Fruit fly (Drosophila melanogaster) whole organism, embryonic: ENCODE measurements around the gene CG12096.

ENCODE experiments used
- CG10979 ChIP-seq: fragments of 200-800 bp; sonication (Bioruptor generic); optimal IDR thresholded peaks from 2 replicates; lab custom pipeline; 2018; ENCODE audit warnings: missing biosample characterization, mild to moderate bottlenecking, missing genetic modification characterization, moderate library complexity
- CG18599 ChIP-seq: fragments of 200-800 bp; sonication (Bioruptor generic); optimal IDR thresholded peaks from 3 replicates; lab custom pipeline; 2017; ENCODE audit warnings: missing biosample characterization, missing genetic modification characterization, mild to moderate bottlenecking, moderate library complexity, missing genetic modification reagents
- CG2129 ChIP-seq: fragments of 200-800 bp; sonication (Bioruptor generic); IDR thresholded peaks from 2 replicates; pipeline ENCODE4 v1.3.6; 2022; ENCODE audit warnings: missing biosample characterization, missing genetic modification characterization; ENCODE audit not compliant: partially characterized antibody
- HHEX ChIP-seq: fragments of 200-800 bp; sonication (Bioruptor generic); optimal IDR thresholded peaks from 3 replicates; lab custom pipeline; 2017; ENCODE audit warnings: missing biosample characterization, mild to moderate bottlenecking, missing genetic modification characterization, missing genetic modification reagents
- Usf ChIP-seq: fragments of 200-800 bp; sonication (Bioruptor generic); optimal IDR thresholded peaks from 2 replicates; lab custom pipeline; 2017; ENCODE audit warnings: missing genotype, missing biosample characterization, missing genetic modification characterization
- ap ChIP-seq: fragments of 200-800 bp; sonication (Bioruptor generic); IDR thresholded peaks from 2 replicates; pipeline ENCODE4 v1.3.6; 2022; ENCODE audit warnings: missing biosample characterization, missing genetic modification characterization
- az2 ChIP-seq: fragments of 200-800 bp; sonication (Bioruptor generic); optimal IDR thresholded peaks from 3 replicates; lab custom pipeline; 2016; ENCODE audit warnings: missing biosample characterization, missing genetic modification characterization
- bsh ChIP-seq, 2 experiments: fragments of 200-800 bp; sonication (Bioruptor generic); optimal IDR thresholded peaks; 2 replicates each; lab custom pipeline; 2017 to 2018; ENCODE audit warnings: mild to moderate bottlenecking in 2 of 2, missing biosample characterization in 2 of 2, missing genetic modification characterization in 2 of 2, moderate library complexity in 1 of 2

DNA sequence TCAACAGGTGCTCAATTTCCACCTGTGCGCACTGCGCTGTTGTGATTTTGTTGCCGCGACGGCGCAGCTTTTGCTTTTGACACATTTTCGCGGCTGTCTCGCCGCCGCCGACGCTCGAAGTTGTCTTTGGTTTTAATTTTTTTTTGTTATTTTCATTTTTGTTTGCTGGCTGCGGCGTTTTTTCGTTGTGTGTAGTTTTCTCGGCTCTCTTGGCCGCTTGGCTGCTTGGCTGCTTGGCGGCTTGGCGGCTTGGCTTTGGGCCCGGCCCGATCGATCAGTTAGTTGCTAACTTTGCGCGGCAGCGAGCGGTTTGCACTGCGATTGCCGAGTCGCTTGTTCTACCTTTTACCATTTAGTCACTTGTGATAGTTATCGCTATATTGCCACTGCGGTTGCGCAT, 44.5 kb upstream of the CG12096 start, which contains the start of gene CG42237:
- no peak for TF ChIP-seq ap (GFP tag; lab: Robert Waterston, UW)
- no peak for TF ChIP-seq CG2129 (GFP tag; lab: Robert Waterston, UW)
- no peak for TF ChIP-seq HHEX (GFP tag; lab: Kevin White, UChicago)
- TF ChIP-seq Usf (GFP tag; lab: Kevin White, UChicago) = no peak
- TF ChIP-seq CG10979 (tag; lab: Kevin White, UChicago) = no peak
- TF ChIP-seq CG18599 (GFP tag; lab: Kevin White, UChicago) = no peak
- no peak for TF ChIP-seq bsh (GFP tag; optimal IDR thresholded peaks at IDR 0.05; lab: Kevin White, UChicago)
- TF ChIP-seq az2 (GFP tag; lab: Kevin White, UChicago) = no peak
